Worm (Caenorhabditis elegans) whole organism, L3 larva: Measurements from ENCODE around the gene clk-2.

Experiments
- R02D3.7 ChIP-seq: fragments of 150-350 bp; optimal IDR thresholded peaks from 2 replicates; lab custom pipeline; 2014; ENCODE audit warnings: missing biosample characterization, missing genetic modification characterization
- aly-2 ChIP-seq: fragments of 150-350 bp; optimal IDR thresholded peaks from 2 replicates; lab custom pipeline; 2014; ENCODE audit warnings: missing biosample characterization, missing genetic modification characterization
- ama-1 ChIP-seq: fragments of 150-350 bp; optimal IDR thresholded peaks from 2 replicates; lab custom pipeline; 2018
- ceh-28 ChIP-seq: fragments of 150-350 bp; optimal IDR thresholded peaks from 2 replicates; lab custom pipeline; 2014; ENCODE audit warnings: missing biosample characterization, missing genetic modification reagents, missing genetic modification characterization
- ceh-82 ChIP-seq: fragments of 150-350 bp; optimal IDR thresholded peaks from 2 replicates; lab custom pipeline; 2014; ENCODE audit warnings: missing biosample characterization, missing genetic modification characterization
- ceh-9 ChIP-seq: sonication (generic microtip); optimal IDR thresholded peaks from 2 replicates; lab custom pipeline; 2018; ENCODE audit warnings: missing biosample characterization, missing genetic modification characterization
- egl-27 ChIP-seq: sonication (generic microtip); optimal IDR thresholded peaks from 4 replicates; lab custom pipeline; 2017; ENCODE audit warnings: missing biosample characterization, missing genetic modification reagents, missing genetic modification characterization
- egl-5 ChIP-seq: fragments of 150-350 bp; optimal IDR thresholded peaks from 2 replicates; lab custom pipeline; 2017; ENCODE audit warnings: missing biosample characterization, missing genetic modification reagents, missing genetic modification characterization, inconsistent platforms
- elt-1 ChIP-seq: fragments of 150-350 bp; optimal IDR thresholded peaks from 2 replicates; lab custom pipeline; 2014; ENCODE audit warnings: missing biosample characterization, missing genetic modification characterization
- eor-1 ChIP-seq, 2 experiments: fragments of 150-350 bp; optimal IDR thresholded peaks; 2 replicates each; lab custom pipeline; 2014 to 2018; ENCODE audit warnings: missing biosample characterization in 2 of 2, missing genetic modification characterization in 2 of 2
- fkh-10 ChIP-seq: sonication (generic microtip); optimal IDR thresholded peaks from 2 replicates; lab custom pipeline; 2017; ENCODE audit warnings: missing biosample characterization, missing genetic modification reagents, missing genetic modification characterization
- fos-1 ChIP-seq: fragments of 150-350 bp; optimal IDR thresholded peaks from 2 replicates; lab custom pipeline; 2014; ENCODE audit warnings: missing biosample characterization, missing genetic modification characterization
- hmg-11 ChIP-seq: sonication (generic microtip); optimal IDR thresholded peaks from 2 replicates; lab custom pipeline; 2016; ENCODE audit warnings: missing genetic modification characterization, missing compliant biosample characterization
- lin-15B ChIP-seq: fragments of 150-350 bp; optimal IDR thresholded peaks from 2 replicates; lab custom pipeline; 2014; ENCODE audit warnings: missing biosample characterization, missing genetic modification characterization
- lin-39 ChIP-seq: fragments of 150-350 bp; optimal IDR thresholded peaks from 2 replicates; lab custom pipeline; 2018; ENCODE audit warnings: missing biosample characterization, missing genetic modification reagents, missing genetic modification characterization
- lsy-12 ChIP-seq: sonication (generic microtip); optimal IDR thresholded peaks from 2 replicates; lab custom pipeline; 2016; ENCODE audit warnings: mild to moderate bottlenecking, missing genetic modification characterization, missing compliant biosample characterization
- nfya-1 ChIP-seq: sonication (generic microtip); optimal IDR thresholded peaks from 2 replicates; lab custom pipeline; 2017; ENCODE audit warnings: missing genetic modification characterization, mild to moderate bottlenecking, missing compliant biosample characterization, antibody characterized with exemption, moderate library complexity; ENCODE audit not compliant: insufficient read depth
- nhr-11 ChIP-seq: fragments of 150-350 bp; optimal IDR thresholded peaks from 2 replicates; lab custom pipeline; 2014; ENCODE audit warnings: missing biosample characterization, missing genetic modification characterization
- nhr-12 ChIP-seq: fragments of 150-350 bp; optimal IDR thresholded peaks from 2 replicates; lab custom pipeline; 2014; ENCODE audit warnings: missing biosample characterization, missing genetic modification characterization
- nhr-23 ChIP-seq: fragments of 150-350 bp; optimal IDR thresholded peaks from 2 replicates; lab custom pipeline; 2014; ENCODE audit warnings: missing biosample characterization, missing genetic modification reagents, missing genetic modification characterization
- nhr-25 ChIP-seq: sonication (generic microtip); optimal IDR thresholded peaks from 2 replicates; lab custom pipeline; 2017; ENCODE audit warnings: missing biosample characterization, missing genetic modification characterization
- nhr-28 ChIP-seq: fragments of 150-350 bp; optimal IDR thresholded peaks from 2 replicates; lab custom pipeline; 2014; ENCODE audit warnings: missing biosample characterization, missing genetic modification characterization
- nhr-67 ChIP-seq: fragments of 150-350 bp; optimal IDR thresholded peaks from 2 replicates; lab custom pipeline; 2014; ENCODE audit warnings: missing biosample characterization, missing genetic modification characterization
- nhr-77 ChIP-seq: fragments of 150-350 bp; optimal IDR thresholded peaks from 2 replicates; lab custom pipeline; 2014; ENCODE audit warnings: missing biosample characterization, missing genetic modification characterization
- sea-2 ChIP-seq: fragments of 150-350 bp; sonication (generic microtip); optimal IDR thresholded peaks from 4 replicates; lab custom pipeline; 2014; ENCODE audit warnings: missing biosample characterization, missing genetic modification reagents, missing genetic modification characterization
- skn-1 ChIP-seq: fragments of 150-350 bp; optimal IDR thresholded peaks from 2 replicates; lab custom pipeline; 2014; ENCODE audit warnings: missing biosample characterization, missing genetic modification characterization
- snpc-4 ChIP-seq: fragments of 150-350 bp; optimal IDR thresholded peaks from 2 replicates; lab custom pipeline; 2014; ENCODE audit warnings: missing biosample characterization, missing genetic modification characterization
- tbx-2 ChIP-seq: sonication (generic microtip); optimal IDR thresholded peaks from 2 replicates; lab custom pipeline; 2016; ENCODE audit warnings: mild to moderate bottlenecking, missing genetic modification characterization, missing compliant biosample characterization
- unc-62 ChIP-seq: fragments of 150-350 bp; sonication (generic microtip); optimal IDR thresholded peaks from 4 replicates; lab custom pipeline; 2014; ENCODE audit warnings: missing biosample characterization, missing genetic modification reagents, missing genetic modification characterization
- zag-1 ChIP-seq: fragments of 150-350 bp; optimal IDR thresholded peaks from 2 replicates; lab custom pipeline; 2014; ENCODE audit warnings: missing biosample characterization, missing genetic modification characterization
- ztf-11 ChIP-seq: fragments of 150-350 bp; optimal IDR thresholded peaks from 2 replicates; lab custom pipeline; 2014; ENCODE audit warnings: missing biosample characterization, missing genetic modification characterization
- ztf-4 ChIP-seq: fragments of 150-350 bp; optimal IDR thresholded peaks from 2 replicates; lab custom pipeline; 2014; ENCODE audit warnings: missing biosample characterization, missing genetic modification characterization

Gene clk-2

ce11 chrIII:7559869-7560268 is 41.5 kb upstream of the clk-2 start:
- peak; percentile 31 for TF ChIP-seq lin-39 (tag; lab: Kevin White, UChicago)
- TF ChIP-seq sea-2, result no peak
- TF ChIP-seq ceh-28 (tag; lab: Kevin White, UChicago), result no peak
- TF ChIP-seq nhr-11 (tag; lab: Kevin White, UChicago), result peak; percentile 48
- TF ChIP-seq nhr-67 (tag; lab: Kevin White, UChicago), result no peak
- no peak for TF ChIP-seq egl-27 (tag; lab: Kevin White, UChicago)
- TF ChIP-seq zag-1, result no peak
- no peak for TF ChIP-seq ztf-11 (tag; lab: Kevin White, UChicago)
- peak; percentile 25 for TF ChIP-seq nfya-1 (tag; lab: Kevin White, UChicago)
- TF ChIP-seq elt-1 (tag; lab: Kevin White, UChicago), result peak; percentile 3
- TF ChIP-seq nhr-28 (tag; lab: Kevin White, UChicago), result no peak
- TF ChIP-seq unc-62 (GFP tag; lab: Kevin White, UChicago), result peak; percentile 61
- no peak for TF ChIP-seq ztf-4 (tag; lab: Kevin White, UChicago)
- TF ChIP-seq egl-5 (tag; lab: Kevin White, UChicago), result no peak
- TF ChIP-seq lsy-12, result no peak

- TF ChIP-seq egl-5 (tag; lab: Kevin White, UChicago) (no peak), tbx-2 (no peak), sea-2 (no peak), nhr-23 (no peak), hmg-11 (tag; lab: Kevin White, UChicago) (no peak), aly-2 (tag; lab: Kevin White, UChicago) (no peak), ceh-9 (tag; lab: Kevin White, UChicago) (no peak), skn-1 (tag; lab: Kevin White, UChicago) (no peak), R02D3.7 (tag; lab: Kevin White, UChicago) (no peak), nhr-77 (no peak), ama-1 (lab: Kevin White, UChicago) (no peak), snpc-4 (tag; lab: Kevin White, UChicago) (no peak), nhr-12 (tag; lab: Kevin White, UChicago) (no peak)
Measured at ce11 chrIII:7558658-7559057, 40.3 kb upstream of the clk-2 start.

- TF ChIP-seq fkh-10 (GFP tag; lab: Kevin White, UChicago) (no peak), nhr-25 (tag; lab: Kevin White, UChicago) (peak; percentile 32), aly-2 (tag; lab: Kevin White, UChicago) (no peak), ceh-82 (no peak), nfya-1 (tag; lab: Kevin White, UChicago) (peak; percentile 56), ztf-4 (tag; lab: Kevin White, UChicago) (no peak), nhr-23 (peak; percentile 47), zag-1 (no peak)
Measured at ce11 chrIII:7557930-7558470, 39.7 kb upstream of the clk-2 start.

- TF ChIP-seq nfya-1 (tag; lab: Kevin White, UChicago) (no peak), hmg-11 (tag; lab: Kevin White, UChicago) (no peak), ztf-4 (tag; lab: Kevin White, UChicago) (no peak), fos-1 (no peak), elt-1 (tag; lab: Kevin White, UChicago) (no peak), fkh-10 (GFP tag; lab: Kevin White, UChicago) (no peak), lin-15B (tag; lab: Kevin White, UChicago) (no peak), R02D3.7 (tag; lab: Kevin White, UChicago) (no peak), nhr-25 (tag; lab: Kevin White, UChicago) (no peak), eor-1 (tag; optimal IDR thresholded peaks at IDR 0.05; lab: Kevin White, UChicago) (no peak)
Measured at ce11 chrIII:7555360-7555759, 37.0 kb upstream of the clk-2 start, which contains the start of gene ceh-13. ceh-13 (plus strand) TSS chrIII:7555660.

ce11 chrIII:7554697-7555145 is 36.4 kb upstream of the clk-2 start:
- TF ChIP-seq nhr-25 (tag; lab: Kevin White, UChicago), result peak; percentile 34
- TF ChIP-seq unc-62 (GFP tag; lab: Kevin White, UChicago), result peak; percentile 60
- TF ChIP-seq aly-2 (tag; lab: Kevin White, UChicago), result no peak
- no peak for TF ChIP-seq lin-15B (tag; lab: Kevin White, UChicago)
- TF ChIP-seq nfya-1 (tag; lab: Kevin White, UChicago), result peak; percentile 95
- peak; percentile 75 for TF ChIP-seq elt-1 (tag; lab: Kevin White, UChicago)
